Fruit fly (Drosophila melanogaster): ENCODE measurements around the gene Mcm6.

The Mcm6 gene

DNA sequence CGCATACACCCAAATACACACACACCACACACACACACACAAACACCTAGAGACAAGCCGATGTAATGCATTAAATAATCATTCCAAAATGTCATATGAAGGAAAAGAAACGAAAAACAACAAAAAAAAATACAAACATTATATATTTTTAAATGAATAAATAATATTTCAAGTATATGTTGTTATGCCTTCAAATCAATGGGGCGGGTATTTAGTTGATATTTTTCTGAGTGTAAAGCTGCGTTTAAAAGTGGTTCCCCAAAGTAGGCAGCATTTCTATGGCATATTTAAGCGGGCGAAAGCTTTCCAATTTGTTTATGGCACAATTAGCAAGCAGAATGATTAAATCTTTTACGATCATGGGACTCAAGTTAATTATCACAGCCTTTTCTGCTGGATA is 45.1 kb downstream of the Mcm6 start (continued):
- TF ChIP-seq CG32532 (GFP tag; IDR thresholded peaks at IDR 0.05) (peak; percentile 39; the same call in 1 of the 2 replicates), Blimp-1 (GFP tag; optimal IDR thresholded peaks at IDR 0.05) (peak; percentile 22), CG30403 (GFP tag; optimal IDR thresholded peaks at IDR 0.05) (no peak), lov (optimal IDR thresholded peaks at IDR 0.05) (no peak), lov (GFP tag; IDR thresholded peaks at IDR 0.05) (no peak), CG15514 (GFP tag; optimal IDR thresholded peaks at IDR 0.05) (peak; percentile 4), CG17612 (GFP tag; IDR thresholded peaks at IDR 0.05) (no peak), Dad (GFP tag; optimal IDR thresholded peaks at IDR 0.05) (no peak), HmgD (GFP tag; optimal IDR thresholded peaks at IDR 0.05) (no peak), Hr39 (optimal IDR thresholded peaks at IDR 0.05) (no peak), hkb (optimal IDR thresholded peaks at IDR 0.05) (no peak), hkb (GFP tag; IDR thresholded peaks at IDR 0.05) (peak; percentile 56; the same call in 1 of the 2 replicates), dan (GFP tag; IDR thresholded peaks at IDR 0.05) (no peak), CG2116 (GFP tag; optimal IDR thresholded peaks at IDR 0.05) (no peak), bab2 (GFP tag; optimal IDR thresholded peaks at IDR 0.05) (no peak), row (GFP tag; IDR thresholded peaks at IDR 0.05) (peak; percentile 28; the same call in 1 of the 3 replicates), Ptx1 (GFP tag; IDR thresholded peaks at IDR 0.05) (0 out of 2 replicates have a peak, but pooled peaks have one; percentile 27), CG4854 (GFP tag; optimal IDR thresholded peaks at IDR 0.05) (no peak), CG6683 (GFP tag; optimal IDR thresholded peaks at IDR 0.05) (no peak), Ssrp (tag; optimal IDR thresholded peaks at IDR 0.05) (peak; percentile 11), eyg (GFP tag; optimal IDR thresholded peaks at IDR 0.05) (no peak), BtbVII (GFP tag; optimal IDR thresholded peaks at IDR 0.05) (peak; percentile 4), CG2712 (tag; optimal IDR thresholded peaks at IDR 0.05) (peak; percentile 6), CG11398 (GFP tag; optimal IDR thresholded peaks at IDR 0.05) (no peak), CG7963 (GFP tag; IDR thresholded peaks at IDR 0.05; ENCODE audit: partially characterized antibody) (no peak), Dp (GFP tag; optimal IDR thresholded peaks at IDR 0.05) (no peak), Fer3 (tag; optimal IDR thresholded peaks at IDR 0.05) (peak; percentile 38), twi (tag; optimal IDR thresholded peaks at IDR 0.05) (no peak), peb (GFP tag; IDR thresholded peaks at IDR 0.05) (no peak), YL-1 (GFP tag; optimal IDR thresholded peaks at IDR 0.05) (no peak), CG12391 (tag; optimal IDR thresholded peaks at IDR 0.05) (no peak), CG8924 (tag; optimal IDR thresholded peaks at IDR 0.05) (no peak), CG8281 (tag; optimal IDR thresholded peaks at IDR 0.05) (no peak), jing (GFP tag; optimal IDR thresholded peaks at IDR 0.05) (no peak), Xrp1 (GFP tag; IDR thresholded peaks at IDR 0.05) (no peak), CG34422 (GFP tag; IDR thresholded peaks at IDR 0.05) (0 out of 3 replicates have a peak, but pooled peaks have one; percentile 17), Atf6 (GFP tag; IDR thresholded peaks at IDR 0.05) (no peak), klu (GFP tag; IDR thresholded peaks at IDR 0.05) (no peak), CG2889 (GFP tag; IDR thresholded peaks at IDR 0.05) (no peak), kah (GFP tag; optimal IDR thresholded peaks at IDR 0.05) (no peak), CG16813 (GFP tag; IDR thresholded peaks at IDR 0.05; ENCODE audit: partially characterized antibody) (no peak), ham (GFP tag; IDR thresholded peaks at IDR 0.05) (no peak), CG14710 (tag; optimal IDR thresholded peaks at IDR 0.05) (no peak), ind (GFP tag; optimal IDR thresholded peaks at IDR 0.05) (peak; percentile 13), CG4820 (GFP tag; optimal IDR thresholded peaks at IDR 0.05) (no peak), CG7357 (GFP tag; IDR thresholded peaks at IDR 0.05) (no peak), ftz-f1 (GFP tag; optimal IDR thresholded peaks at IDR 0.05) (no peak), luna (GFP tag; optimal IDR thresholded peaks at IDR 0.05) (no peak), ro (GFP tag; IDR thresholded peaks at IDR 0.05) (no peak), Meics (GFP tag; optimal IDR thresholded peaks at IDR 0.05) (peak; percentile 4), Doc3 (GFP tag; IDR thresholded peaks at IDR 0.05; ENCODE audit: partially characterized antibody) (no peak), stwl (tag; optimal IDR thresholded peaks at IDR 0.05) (no peak), p53 (GFP tag; optimal IDR thresholded peaks at IDR 0.05) (no peak)
